Fruit fly (Drosophila melanogaster): Measurements from ENCODE around the gene CG6415.

DNA sequence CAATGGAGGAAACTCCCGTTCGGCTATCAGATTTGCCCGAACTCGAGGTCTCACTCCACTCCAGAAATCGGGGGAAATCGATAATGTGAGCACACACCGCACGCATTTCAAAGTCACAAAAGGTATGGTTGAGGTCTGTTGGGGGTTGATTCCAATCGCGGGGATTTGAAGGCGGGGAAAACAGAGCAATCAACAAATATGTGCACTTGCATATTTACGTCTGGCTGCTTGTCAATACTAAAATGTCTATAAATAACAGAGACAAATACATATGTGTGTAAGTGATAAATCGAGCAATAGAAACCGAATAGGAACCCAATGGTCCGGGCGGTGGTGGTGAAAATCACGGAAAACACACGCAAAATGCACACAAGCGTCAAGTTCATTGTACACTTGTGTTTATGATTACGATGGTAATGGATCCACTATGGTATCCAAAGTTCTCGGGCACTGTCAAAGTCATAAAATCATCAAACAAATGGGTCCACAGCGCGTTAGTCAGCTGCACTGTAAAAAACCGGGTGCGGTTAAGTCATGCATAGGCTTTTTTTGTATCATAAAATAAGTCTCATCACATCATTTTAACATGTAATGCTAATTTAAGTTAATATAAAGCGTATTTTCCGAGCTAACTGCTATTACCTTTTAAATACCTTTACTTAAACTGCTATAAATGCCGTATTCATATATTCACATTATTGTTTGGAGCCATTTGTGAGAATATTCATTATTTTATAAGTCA lies 48.6 kb downstream of the CG6415 start:
- TF ChIP-seq CG5204 (GFP tag; optimal IDR thresholded peaks at IDR 0.05) (peak; percentile 39), CG14711 (tag; optimal IDR thresholded peaks at IDR 0.05) (no peak), Mnt (GFP tag; optimal IDR thresholded peaks at IDR 0.05) (peak; percentile 26), bab1 (GFP tag; optimal IDR thresholded peaks at IDR 0.05) (no peak), pad (GFP tag; optimal IDR thresholded peaks at IDR 0.05) (peak; percentile 41), Hr96 (GFP tag; optimal IDR thresholded peaks at IDR 0.05) (peak; percentile 48), CG1620 (GFP tag; optimal IDR thresholded peaks at IDR 0.05) (peak; percentile 9), cnc (optimal IDR thresholded peaks at IDR 0.05) (no peak), Crg-1 (GFP tag; optimal IDR thresholded peaks at IDR 0.05) (peak; percentile 11)

Measured in whole organism, adult.